Worm (Caenorhabditis elegans): Measurements from ENCODE around the gene Y45F10B.13.

DNA sequence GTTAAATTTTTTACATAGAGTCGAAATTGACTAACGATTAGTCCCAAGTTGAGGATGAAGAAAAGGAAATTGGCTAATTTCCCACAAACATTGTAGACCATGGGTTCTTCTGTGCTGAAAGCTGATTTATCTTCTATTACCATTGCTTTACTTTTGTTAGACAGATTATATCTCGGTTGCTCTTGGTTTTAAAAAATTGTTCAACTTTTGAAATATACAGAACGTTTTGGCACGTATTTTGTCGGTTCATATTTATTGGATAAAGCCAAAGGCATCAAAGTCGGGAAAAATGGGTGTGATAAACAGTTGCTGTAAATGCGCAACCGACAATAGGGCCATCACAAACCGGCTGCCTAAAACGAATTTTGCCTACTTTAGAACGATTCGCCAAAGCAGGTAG lies 30.1 kb upstream of the Y45F10B.13 start, which contains the start of gene tsp-5:
- TF ChIP-seq dao-5 (tag; optimal IDR thresholded peaks at IDR 0.05) (no peak), him-1 (tag; optimal IDR thresholded peaks at IDR 0.05) (no peak)
